Worm (Caenorhabditis elegans) whole organism, late embryonic: ENCODE data around the gene W02D7.8.

Experiments used
- ama-1 ChIP-seq: fragments of 150-350 bp; optimal IDR thresholded peaks from 2 replicates; lab custom pipeline; 2014
- ceh-14 ChIP-seq: sonication (generic microtip); optimal IDR thresholded peaks from 2 replicates; lab custom pipeline; 2016; ENCODE audit warnings: missing genotype, missing genetic modification characterization, missing compliant biosample characterization
- ceh-19 ChIP-seq: fragments of 200-800 bp; sonication (Bioruptor generic); optimal IDR thresholded peaks from 2 replicates; lab custom pipeline; 2018; ENCODE audit warnings: mild to moderate bottlenecking, missing genetic modification characterization, missing compliant biosample characterization
- ceh-34 ChIP-seq: sonication (generic microtip); optimal IDR thresholded peaks from 2 replicates; lab custom pipeline; 2016; ENCODE audit warnings: mild to moderate bottlenecking, missing genetic modification characterization, missing compliant biosample characterization
- che-1 ChIP-seq: sonication (generic microtip); optimal IDR thresholded peaks from 2 replicates; lab custom pipeline; 2016; ENCODE audit warnings: mild to moderate bottlenecking, missing genetic modification characterization, missing compliant biosample characterization
- gmeb-2 ChIP-seq: sonication (generic microtip); optimal IDR thresholded peaks from 2 replicates; lab custom pipeline; 2016; ENCODE audit warnings: missing genetic modification characterization, inconsistent platforms, missing compliant biosample characterization
- pat-9 ChIP-seq: fragments of 200-800 bp; sonication (Bioruptor generic); optimal IDR thresholded peaks from 2 replicates; lab custom pipeline; 2018; ENCODE audit warnings: mild to moderate bottlenecking, missing genetic modification characterization, moderate library complexity, missing compliant biosample characterization
- tbx-2 ChIP-seq: sonication (generic microtip); optimal IDR thresholded peaks from 2 replicates; lab custom pipeline; 2016; ENCODE audit warnings: missing genetic modification characterization, missing compliant biosample characterization
- ttx-3 ChIP-seq: sonication (generic microtip); optimal IDR thresholded peaks from 2 replicates; lab custom pipeline; 2016; ENCODE audit warnings: missing genetic modification reagents, missing genetic modification characterization, missing compliant biosample characterization

- TF ChIP-seq ttx-3 (tag; lab: Kevin White, UChicago) (no peak), ceh-14 (no peak), tbx-2 (peak; percentile 34), ama-1 (peak; percentile 89), pat-9 (tag; lab: Kevin White, UChicago) (no peak), ceh-34 (tag; lab: Kevin White, UChicago) (no peak), che-1 (no peak), gmeb-2 (tag; lab: Kevin White, UChicago) (no peak), ceh-19 (GFP tag; lab: Kevin White, UChicago) (no peak)
Measured at ce11 chrV:8348959-8349389, 42.7 kb upstream of the W02D7.8 start.
